Worm (Caenorhabditis elegans): Measurements from ENCODE around the gene oac-55.

oac-55 gene

ce11 chrV:3716279-3716887, 44.6 kb upstream of the oac-55 start (continued):
- no peak for TF ChIP-seq Y48G9A.11 (GFP tag; IDR thresholded peaks at IDR 0.05)
- TF ChIP-seq ztf-7 (tag; optimal IDR thresholded peaks at IDR 0.05), result no peak
- TF ChIP-seq R02D3.7 (tag; optimal IDR thresholded peaks at IDR 0.05), result no peak
- no peak for TF ChIP-seq ceh-82 (tag; optimal IDR thresholded peaks at IDR 0.05)
- TF ChIP-seq zip-11 (GFP tag; IDR thresholded peaks at IDR 0.05), result no peak
- no peak for TF ChIP-seq ceh-32 (tag; optimal IDR thresholded peaks at IDR 0.05; ENCODE audit: poor library complexity)
- TF ChIP-seq jun-1 (tag; optimal IDR thresholded peaks at IDR 0.05), result no peak

- no peak for TF ChIP-seq unc-130 (GFP tag; optimal IDR thresholded peaks at IDR 0.05)
- no peak for TF ChIP-seq F10B5.3 (tag; optimal IDR thresholded peaks at IDR 0.05)
- TF ChIP-seq ztf-11 (tag; optimal IDR thresholded peaks at IDR 0.05), result no peak
- no peak for TF ChIP-seq egl-27 (tag; optimal IDR thresholded peaks at IDR 0.05)
- TF ChIP-seq hif-1 (tag; optimal IDR thresholded peaks at IDR 0.05), result peak in 1 of 2 experiments; percentile 26
- TF ChIP-seq unc-62 (GFP tag; optimal IDR thresholded peaks at IDR 0.05 in 1 of 2), result peak in 1 of 2 experiments; percentile 99
- TF ChIP-seq unc-62 (tag; optimal IDR thresholded peaks at IDR 0.05), result no peak
- no peak for TF ChIP-seq R02D3.7 (tag; optimal IDR thresholded peaks at IDR 0.05)
- TF ChIP-seq fkh-10 (GFP tag; optimal IDR thresholded peaks at IDR 0.05), result peak; percentile 61
- no peak for TF ChIP-seq pha-4 (GFP tag; IDR thresholded peaks at IDR 0.05)
- no peak for TF ChIP-seq pha-4 (tag; optimal IDR thresholded peaks at IDR 0.05)
- peak in 1 of 2 experiments; percentile 48 for TF ChIP-seq mdl-1 (tag; optimal IDR thresholded peaks at IDR 0.05)
- TF ChIP-seq zip-2 (tag; optimal IDR thresholded peaks at IDR 0.05), result no peak
- TF ChIP-seq D1046.2 (GFP tag; IDR thresholded peaks at IDR 0.05), result no peak
- TF ChIP-seq zfp-2 (tag; optimal IDR thresholded peaks at IDR 0.05), result no peak
- peak; percentile 99 for TF ChIP-seq aha-1 (tag)
- TF ChIP-seq rbr-2 (tag; optimal IDR thresholded peaks at IDR 0.05), result peak; percentile 67
- TF ChIP-seq nhr-11 (tag; optimal IDR thresholded peaks at IDR 0.05), result peak; percentile 14
- TF ChIP-seq ctbp-1 (GFP tag; IDR thresholded peaks at IDR 0.05), result peak; percentile 47; the same call in 1 of the 2 replicates
- TF ChIP-seq spr-3 (GFP tag; optimal IDR thresholded peaks at IDR 0.05), result no peak
- TF ChIP-seq mep-1 (tag; optimal IDR thresholded peaks at IDR 0.05), result peak; percentile 59
- TF ChIP-seq jun-1 (tag; optimal IDR thresholded peaks at IDR 0.05), result no peak
- no peak for TF ChIP-seq dpl-1 (GFP tag; optimal IDR thresholded peaks at IDR 0.05)
- TF ChIP-seq hlh-30 (tag; optimal IDR thresholded peaks at IDR 0.05; ENCODE audit: insufficient read depth), result peak; percentile 65
- no peak for TF ChIP-seq ceh-44 (GFP tag; IDR thresholded peaks at IDR 0.05)
- TF ChIP-seq dve-1 (tag; optimal IDR thresholded peaks at IDR 0.05; ENCODE audit: insufficient read depth), result no peak
- TF ChIP-seq daf-19 (GFP tag; conservative IDR thresholded peaks at IDR 0.05), result no peak
- TF ChIP-seq lir-3 (tag; optimal IDR thresholded peaks at IDR 0.05), result no peak
- no peak for TF ChIP-seq dmd-9 (GFP tag; IDR thresholded peaks at IDR 0.05)
- TF ChIP-seq F37D6.2 (tag; optimal IDR thresholded peaks at IDR 0.05), result peak; percentile 26
- TF ChIP-seq hmg-1.1 (GFP tag; IDR thresholded peaks at IDR 0.05), result peak; percentile 57; the same call in 1 of the 2 replicates
- 0 out of 2 replicates have a peak, but pooled peaks have one; percentile 24 for TF ChIP-seq set-16 (GFP tag; IDR thresholded peaks at IDR 0.05)
- no peak for TF ChIP-seq mes-2 (tag; optimal IDR thresholded peaks at IDR 0.05; ENCODE audit: poor library complexity, severe bottlenecking)
- TF ChIP-seq pqm-1 (tag; optimal IDR thresholded peaks at IDR 0.05), result no peak
- peak in 1 of 2 experiments; percentile 68 for TF ChIP-seq lsy-2 (tag; optimal IDR thresholded peaks at IDR 0.05)
- TF ChIP-seq cey-2 (tag; optimal IDR thresholded peaks at IDR 0.05; ENCODE audit: borderline replicate concordance, insufficient read depth), result no peak
- TF ChIP-seq hlh-11 (tag; optimal IDR thresholded peaks at IDR 0.05), result no peak
- TF ChIP-seq zip-11 (GFP tag; IDR thresholded peaks at IDR 0.05), result no peak
- no peak for TF ChIP-seq nhr-77 (tag; optimal IDR thresholded peaks at IDR 0.05)
- TF ChIP-seq madf-9 (GFP tag; conservative IDR thresholded peaks at IDR 0.05), result no peak
- peak; percentile 21; the same call in 1 of the 2 replicates for TF ChIP-seq dmd-6 (GFP tag; IDR thresholded peaks at IDR 0.05)
- TF ChIP-seq tra-1 (GFP tag; IDR thresholded peaks at IDR 0.05), result no peak
Measured at ce11 chrV:3717751-3718150, 43.2 kb upstream of the oac-55 start.
